Worm (Caenorhabditis elegans): ENCODE measurements around the gene pqn-84.

Gene pqn-84

ce11 chrIII:11663400-11663799 is 36.7 kb upstream of the pqn-84 start (continued):
- TF ChIP-seq Y116A8C.19 (tag; optimal IDR thresholded peaks at IDR 0.05; ENCODE audit: borderline replicate concordance): no peak
- TF ChIP-seq mab-9 (GFP tag; IDR thresholded peaks at IDR 0.05): no peak
- TF ChIP-seq fos-1 (tag; optimal IDR thresholded peaks at IDR 0.05): no peak
- TF ChIP-seq hpl-2 (GFP tag; optimal IDR thresholded peaks at IDR 0.05): no peak
- TF ChIP-seq rnt-1 (tag; optimal IDR thresholded peaks at IDR 0.05): no peak
- no peak for TF ChIP-seq elt-3 (tag; optimal IDR thresholded peaks at IDR 0.05)
- no peak for TF ChIP-seq jun-1 (tag; optimal IDR thresholded peaks at IDR 0.05)
- no peak for TF ChIP-seq sptf-1 (tag; optimal IDR thresholded peaks at IDR 0.05)
- TF ChIP-seq egl-27 (tag; optimal IDR thresholded peaks at IDR 0.05): no peak
- no peak for TF ChIP-seq nhr-90 (tag; optimal IDR thresholded peaks at IDR 0.05; ENCODE audit: poor library complexity)
- peak; percentile 51 for TF ChIP-seq fkh-10 (GFP tag; optimal IDR thresholded peaks at IDR 0.05)
- TF ChIP-seq nhr-19 (GFP tag; conservative IDR thresholded peaks at IDR 0.05): no peak
- no peak for TF ChIP-seq ztf-4 (tag; optimal IDR thresholded peaks at IDR 0.05)

ce11 chrIII:11666819-11667218 is 33.2 kb upstream of the pqn-84 start:
- TF ChIP-seq mep-1 (tag; optimal IDR thresholded peaks at IDR 0.05): peak; percentile 4
- no peak for TF ChIP-seq aha-1 (tag; optimal IDR thresholded peaks at IDR 0.05)
- peak; percentile 47 for TF ChIP-seq lin-14 (GFP tag; optimal IDR thresholded peaks at IDR 0.05)
- TF ChIP-seq ztf-11 (tag; optimal IDR thresholded peaks at IDR 0.05): no peak
- TF ChIP-seq elt-2 (tag; optimal IDR thresholded peaks at IDR 0.05): no peak
- no peak for TF ChIP-seq zag-1 (tag; optimal IDR thresholded peaks at IDR 0.05)
- TF ChIP-seq nhr-28 (tag; optimal IDR thresholded peaks at IDR 0.05): no peak
- no peak for TF ChIP-seq swsn-7 (tag; optimal IDR thresholded peaks at IDR 0.05)
- TF ChIP-seq nhr-85 (tag): peak; percentile 47
- no peak for TF ChIP-seq zip-4 (GFP tag; optimal IDR thresholded peaks at IDR 0.05)
- no peak for TF ChIP-seq hpl-2 (GFP tag; optimal IDR thresholded peaks at IDR 0.05)
- TF ChIP-seq nhr-237 (tag; optimal IDR thresholded peaks at IDR 0.05): no peak
- peak; percentile 7 for TF ChIP-seq snu-23 (GFP tag; optimal IDR thresholded peaks at IDR 0.05)
- TF ChIP-seq nhr-71 (tag; optimal IDR thresholded peaks at IDR 0.05): no peak
- TF ChIP-seq blmp-1 (tag; optimal IDR thresholded peaks at IDR 0.05): peak; percentile 97
- no peak for TF ChIP-seq irx-1 (tag; optimal IDR thresholded peaks at IDR 0.05)

ce11 chrIII:11669008-11669407 is 31.1 kb upstream of the pqn-84 start:
- TF ChIP-seq nhr-19 (GFP tag; conservative IDR thresholded peaks at IDR 0.05) (no peak), pax-3 (tag; optimal IDR thresholded peaks at IDR 0.05) (peak; percentile 45), dsc-1 (tag; optimal IDR thresholded peaks at IDR 0.05) (peak; percentile 99), sox-4 (tag; optimal IDR thresholded peaks at IDR 0.05) (no peak), nhr-47 (tag; optimal IDR thresholded peaks at IDR 0.05) (peak; percentile 14), lin-13 (GFP tag; optimal IDR thresholded peaks at IDR 0.05) (no peak)

ce11 chrIII:11680514-11680913 is 19.5 kb upstream of the pqn-84 start:
- no peak for TF ChIP-seq C34B4.2 (tag; optimal IDR thresholded peaks at IDR 0.05)
- TF ChIP-seq nhr-84 (tag; optimal IDR thresholded peaks at IDR 0.05): no peak
- TF ChIP-seq C16A3.4 (tag; optimal IDR thresholded peaks at IDR 0.05): no peak
- TF ChIP-seq nhr-237 (tag; optimal IDR thresholded peaks at IDR 0.05): no peak
- peak; percentile 71 for TF ChIP-seq dsc-1 (tag; optimal IDR thresholded peaks at IDR 0.05)
- TF ChIP-seq tlp-1 (tag; optimal IDR thresholded peaks at IDR 0.05): no peak
- TF ChIP-seq tbx-2 (tag; optimal IDR thresholded peaks at IDR 0.05): no peak
- TF ChIP-seq fkh-8 (tag; optimal IDR thresholded peaks at IDR 0.05): no peak
- TF ChIP-seq ceh-82 (tag; optimal IDR thresholded peaks at IDR 0.05): no peak
- no peak for TF ChIP-seq grh-1 (GFP tag; IDR thresholded peaks at IDR 0.05)
- TF ChIP-seq nhr-19 (GFP tag; conservative IDR thresholded peaks at IDR 0.05): no peak
- no peak for TF ChIP-seq unc-86 (tag; optimal IDR thresholded peaks at IDR 0.05)
- TF ChIP-seq nhr-71 (tag; optimal IDR thresholded peaks at IDR 0.05): no peak
- TF ChIP-seq nhr-85 (tag): peak; percentile 57
- peak; percentile 3 for TF ChIP-seq sox-4 (tag; optimal IDR thresholded peaks at IDR 0.05)
- TF ChIP-seq ceh-90 (tag; optimal IDR thresholded peaks at IDR 0.05): no peak
- no peak for TF ChIP-seq nhr-11 (tag; optimal IDR thresholded peaks at IDR 0.05)

All from whole organism, L1 larva.